ENCODE assay signal across 5 worm cellular contexts in genomic region chrII:12050607-12051006, ce11.
TF ChIP-seq lines count a peak whose summit lies in the region.

No protein-coding gene starts in this region.

TF ChIP-seq in whole organism, L1 larva, 84 proteins besides CTCF, POLR2A, EP300 and RAD21 (continues in another document):
- TF ChIP-seq sox-4 (tag; optimal IDR thresholded peaks at IDR 0.05; lab: Kevin White, UChicago) (no peak), ceh-8 (GFP tag; optimal IDR thresholded peaks at IDR 0.05; lab: Kevin White, UChicago) (no peak), hlh-4 (tag; optimal IDR thresholded peaks at IDR 0.05; lab: Kevin White, UChicago) (no peak), nhr-85 (tag; lab: Kevin White, UChicago) (peak; percentile 66), ztf-11 (tag; optimal IDR thresholded peaks at IDR 0.05; lab: Kevin White, UChicago) (no peak), isw-1 (GFP tag; IDR thresholded peaks at IDR 0.05; lab: Robert Waterston, UW) (no peak), nhr-19 (GFP tag; conservative IDR thresholded peaks at IDR 0.05; lab: Robert Waterston, UW) (peak; percentile 24; the same call in 1 of the 2 replicates), fkh-8 (tag; optimal IDR thresholded peaks at IDR 0.05; lab: Kevin White, UChicago) (no peak), rnt-1 (tag; optimal IDR thresholded peaks at IDR 0.05; lab: Kevin White, UChicago) (no peak), lir-3 (tag; optimal IDR thresholded peaks at IDR 0.05; lab: Kevin White, UChicago; ENCODE audit: poor library complexity) (no peak), nhr-20 (tag; optimal IDR thresholded peaks at IDR 0.05; lab: Kevin White, UChicago) (peak; percentile 60), tbx-2 (tag; optimal IDR thresholded peaks at IDR 0.05; lab: Kevin White, UChicago) (peak; percentile 54), hpl-2 (GFP tag; optimal IDR thresholded peaks at IDR 0.05; lab: Kevin White, UChicago) (no peak), dpl-1 (GFP tag; optimal IDR thresholded peaks at IDR 0.05; lab: Kevin White, UChicago) (peak in 1 of 3 experiments; percentile 28), snpc-4 (tag; optimal IDR thresholded peaks at IDR 0.05; lab: Kevin White, UChicago) (no peak), ceh-82 (tag; optimal IDR thresholded peaks at IDR 0.05; lab: Kevin White, UChicago) (no peak), lin-14 (GFP tag; optimal IDR thresholded peaks at IDR 0.05; lab: Kevin White, UChicago) (peak; percentile 22), alr-1 (tag; optimal IDR thresholded peaks at IDR 0.05; lab: Kevin White, UChicago; ENCODE audit: borderline replicate concordance) (no peak)

TF ChIP-seq in whole organism, L2 larva, 48 proteins besides CTCF, POLR2A, EP300 and RAD21 (continues in another document):
- TF ChIP-seq sem-4 (tag; optimal IDR thresholded peaks at IDR 0.05; lab: Kevin White, UChicago) (no peak), Y55F3AM.14 (GFP tag; optimal IDR thresholded peaks at IDR 0.05; lab: Kevin White, UChicago) (no peak), peb-1 (tag; optimal IDR thresholded peaks at IDR 0.05; lab: Kevin White, UChicago) (no peak), nhr-10 (tag; optimal IDR thresholded peaks at IDR 0.05; lab: Kevin White, UChicago) (no peak), nhr-237 (tag; optimal IDR thresholded peaks at IDR 0.05; lab: Kevin White, UChicago) (no peak), unc-62 (GFP tag; optimal IDR thresholded peaks at IDR 0.05; lab: Kevin White, UChicago) (no peak), gmeb-1 (tag; optimal IDR thresholded peaks at IDR 0.05; lab: Kevin White, UChicago) (peak; percentile 18), egl-27 (tag; optimal IDR thresholded peaks at IDR 0.05; lab: Kevin White, UChicago) (no peak), elt-1 (tag; optimal IDR thresholded peaks at IDR 0.05; lab: Kevin White, UChicago) (no peak), mab-5 (tag; optimal IDR thresholded peaks at IDR 0.05; lab: Kevin White, UChicago) (no peak), ceh-82 (tag; optimal IDR thresholded peaks at IDR 0.05; lab: Kevin White, UChicago) (no peak), skn-1 (tag; optimal IDR thresholded peaks at IDR 0.05; lab: Kevin White, UChicago) (no peak), lin-13 (GFP tag; optimal IDR thresholded peaks at IDR 0.05; lab: Kevin White, UChicago) (no peak), lsy-2 (tag; optimal IDR thresholded peaks at IDR 0.05; lab: Kevin White, UChicago) (peak in 1 of 2 experiments; percentile 24), crh-2 (tag; optimal IDR thresholded peaks at IDR 0.05; lab: Kevin White, UChicago) (peak; percentile 60), elt-3 (tag; optimal IDR thresholded peaks at IDR 0.05; lab: Kevin White, UChicago) (no peak), mdl-1 (tag; optimal IDR thresholded peaks at IDR 0.05; lab: Kevin White, UChicago) (peak in 1 of 2 experiments; percentile 40), nhr-129 (tag; optimal IDR thresholded peaks at IDR 0.05; lab: Kevin White, UChicago) (peak; percentile 97), alr-1 (tag; optimal IDR thresholded peaks at IDR 0.05; lab: Kevin White, UChicago) (no peak), ZK546.5 (tag; optimal IDR thresholded peaks at IDR 0.05; lab: Kevin White, UChicago) (no peak)

TF ChIP-seq in whole organism, L3 larva, 47 proteins besides CTCF, POLR2A, EP300 and RAD21:
- peak; percentile 49 for TF ChIP-seq nhr-43 (tag; optimal IDR thresholded peaks at IDR 0.05; lab: Kevin White, UChicago; ENCODE audit: poor library complexity, severe bottlenecking)
- TF ChIP-seq nhr-23 (tag; optimal IDR thresholded peaks at IDR 0.05; lab: Kevin White, UChicago), result peak; percentile 59
- TF ChIP-seq nhr-25 (tag; optimal IDR thresholded peaks at IDR 0.05; lab: Kevin White, UChicago), result peak; percentile 16
- TF ChIP-seq fos-1 (tag; optimal IDR thresholded peaks at IDR 0.05; lab: Kevin White, UChicago), result no peak

TF ChIP-seq in whole organism, L4 larva, 104 proteins besides CTCF, POLR2A, EP300 and RAD21:
- peak; percentile 43 for TF ChIP-seq dmd-6 (GFP tag; IDR thresholded peaks at IDR 0.05; lab: Robert Waterston, UW)
- peak; percentile 97 for TF ChIP-seq nhr-28 (tag; optimal IDR thresholded peaks at IDR 0.05; lab: Kevin White, UChicago)
- TF ChIP-seq zfp-3 (GFP tag; conservative IDR thresholded peaks at IDR 0.05; lab: Robert Waterston, UW), result no peak
- no peak for TF ChIP-seq ceh-44 (GFP tag; IDR thresholded peaks at IDR 0.05; lab: Robert Waterston, UW)
- peak; percentile 26 for TF ChIP-seq nhr-6 (tag; optimal IDR thresholded peaks at IDR 0.05; lab: Kevin White, UChicago)
- TF ChIP-seq nhr-25 (tag; optimal IDR thresholded peaks at IDR 0.05; lab: Kevin White, UChicago; ENCODE audit: borderline replicate concordance, insufficient read depth), result peak; percentile 27
- peak; percentile 87 for TF ChIP-seq hlh-30 (tag; optimal IDR thresholded peaks at IDR 0.05; lab: Kevin White, UChicago; ENCODE audit: insufficient read depth)
- peak; percentile 57 for TF ChIP-seq hlh-11 (tag; optimal IDR thresholded peaks at IDR 0.05; lab: Kevin White, UChicago)
- TF ChIP-seq mdl-1 (tag; optimal IDR thresholded peaks at IDR 0.05; lab: Kevin White, UChicago), result peak in 1 of 2 experiments; percentile 84
- no peak for TF ChIP-seq daf-8 (GFP tag; IDR thresholded peaks at IDR 0.05; lab: Robert Waterston, UW)
- TF ChIP-seq lsy-2 (tag; optimal IDR thresholded peaks at IDR 0.05; lab: Kevin White, UChicago), result peak in 1 of 2 experiments; percentile 53
- TF ChIP-seq F44E2.7 (GFP tag; IDR thresholded peaks at IDR 0.05; lab: Robert Waterston, UW), result no peak
- peak in 1 of 2 experiments; percentile 90 for TF ChIP-seq hif-1 (tag; optimal IDR thresholded peaks at IDR 0.05; lab: Kevin White, UChicago)
- TF ChIP-seq ztf-7 (tag; optimal IDR thresholded peaks at IDR 0.05; lab: Kevin White, UChicago), result peak; percentile 53
- peak; percentile 32 for TF ChIP-seq dve-1 (tag; optimal IDR thresholded peaks at IDR 0.05; lab: Kevin White, UChicago; ENCODE audit: insufficient read depth)
- no peak for TF ChIP-seq arid-1 (GFP tag; conservative IDR thresholded peaks at IDR 0.05; lab: Robert Waterston, UW)
- no peak for TF ChIP-seq daf-16 (GFP tag; optimal IDR thresholded peaks at IDR 0.05; lab: Kevin White, UChicago)
- TF ChIP-seq daf-16 (tag; optimal IDR thresholded peaks at IDR 0.05; lab: Kevin White, UChicago), result peak; percentile 26
- no peak for TF ChIP-seq ceh-82 (tag; optimal IDR thresholded peaks at IDR 0.05; lab: Kevin White, UChicago)

TF ChIP-seq in whole organism, young adult, 124 proteins besides CTCF, POLR2A, EP300 and RAD21:
- no peak for TF ChIP-seq ceh-100 (GFP tag; IDR thresholded peaks at IDR 0.05; lab: Robert Waterston, UW)
- TF ChIP-seq lin-26 (GFP tag; IDR thresholded peaks at IDR 0.05; lab: Robert Waterston, UW), result peak; percentile 56; the same call in 1 of the 2 replicates
- TF ChIP-seq lin-40 (tag; optimal IDR thresholded peaks at IDR 0.05; lab: Kevin White, UChicago), result peak; percentile 27
- no peak for TF ChIP-seq attf-6 (GFP tag; IDR thresholded peaks at IDR 0.05; lab: Robert Waterston, UW)
- TF ChIP-seq ztf-26 (tag; optimal IDR thresholded peaks at IDR 0.05; lab: Kevin White, UChicago), result peak; percentile 70
- no peak for TF ChIP-seq F22D6.2 (tag; optimal IDR thresholded peaks at IDR 0.05; lab: Kevin White, UChicago)
- peak; percentile 9 for TF ChIP-seq nhr-80 (tag; optimal IDR thresholded peaks at IDR 0.05; lab: Kevin White, UChicago)
- peak; percentile 63 for TF ChIP-seq somi-1 (GFP tag; optimal IDR thresholded peaks at IDR 0.05; lab: Kevin White, UChicago)
- TF ChIP-seq cebp-1 (GFP tag; IDR thresholded peaks at IDR 0.05; lab: Robert Waterston, UW), result peak; percentile 54
- peak; percentile 63 for TF ChIP-seq cebp-1 (tag; optimal IDR thresholded peaks at IDR 0.05; lab: Kevin White, UChicago)
